Worm (Caenorhabditis elegans): ENCODE data around the gene nhr-17.

nhr-17 gene

DNA sequence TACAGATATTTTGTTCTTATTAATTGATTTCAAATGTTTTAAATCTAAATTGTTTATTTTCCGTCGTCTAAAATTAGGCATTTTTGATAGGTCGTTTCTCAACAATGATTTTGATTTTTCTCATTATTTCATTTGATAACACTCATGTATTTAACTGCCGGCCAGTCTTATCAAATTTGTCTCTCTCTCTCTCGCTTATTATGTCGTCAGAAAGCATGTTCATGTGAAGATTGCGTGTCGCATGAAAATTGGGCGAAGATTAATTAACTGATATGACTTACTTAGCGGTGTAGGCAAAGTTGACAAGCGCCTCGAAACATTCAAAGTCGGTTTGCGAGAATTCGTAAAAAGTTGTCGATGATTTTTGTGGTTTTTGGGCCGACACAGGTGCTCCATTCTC is 39.9 kb downstream of the nhr-17 start:
- TF ChIP-seq Y55F3AM.14 (GFP tag; optimal IDR thresholded peaks at IDR 0.05), result no peak
- no peak for TF ChIP-seq mbf-1 (tag; optimal IDR thresholded peaks at IDR 0.05)
- no peak for TF ChIP-seq F13H6.1 (tag; optimal IDR thresholded peaks at IDR 0.05)
- no peak for TF ChIP-seq mab-5 (tag; optimal IDR thresholded peaks at IDR 0.05)
- TF ChIP-seq lin-11 (tag; optimal IDR thresholded peaks at IDR 0.05), result no peak
- TF ChIP-seq sem-4 (tag; optimal IDR thresholded peaks at IDR 0.05), result no peak
- TF ChIP-seq gmeb-1 (tag; optimal IDR thresholded peaks at IDR 0.05), result peak; percentile 22
- peak; percentile 25 for TF ChIP-seq nhr-129 (tag; optimal IDR thresholded peaks at IDR 0.05)
- no peak for TF ChIP-seq skn-1 (tag; optimal IDR thresholded peaks at IDR 0.05)
- peak; percentile 59 for TF ChIP-seq crh-2 (tag; optimal IDR thresholded peaks at IDR 0.05)
- peak; percentile 94 for TF ChIP-seq fos-1 (tag; optimal IDR thresholded peaks at IDR 0.05)
- TF ChIP-seq C34F6.9 (tag; optimal IDR thresholded peaks at IDR 0.05), result no peak
- no peak for TF ChIP-seq nhr-23 (tag; optimal IDR thresholded peaks at IDR 0.05)
- TF ChIP-seq elt-1 (tag; optimal IDR thresholded peaks at IDR 0.05), result no peak
- no peak for TF ChIP-seq ztf-11 (tag; optimal IDR thresholded peaks at IDR 0.05)
- TF ChIP-seq blmp-1 (tag; optimal IDR thresholded peaks at IDR 0.05; ENCODE audit: insufficient read depth), result no peak
- peak; percentile 38 for TF ChIP-seq nhr-21 (tag; optimal IDR thresholded peaks at IDR 0.05)
- TF ChIP-seq ZK546.5 (tag; optimal IDR thresholded peaks at IDR 0.05), result no peak
- no peak for TF ChIP-seq unc-55 (GFP tag; optimal IDR thresholded peaks at IDR 0.05)
- no peak for TF ChIP-seq nhr-6 (tag; optimal IDR thresholded peaks at IDR 0.05)
- no peak for TF ChIP-seq ztf-4 (tag; optimal IDR thresholded peaks at IDR 0.05)
- no peak for TF ChIP-seq zag-1 (tag; optimal IDR thresholded peaks at IDR 0.05)
- TF ChIP-seq lin-39 (tag; optimal IDR thresholded peaks at IDR 0.05), result no peak
- no peak for TF ChIP-seq elt-3 (tag; optimal IDR thresholded peaks at IDR 0.05)
- TF ChIP-seq snpc-4 (tag; optimal IDR thresholded peaks at IDR 0.05), result no peak
- no peak for TF ChIP-seq nhr-11 (tag; optimal IDR thresholded peaks at IDR 0.05)
- peak; percentile 92 for TF ChIP-seq sma-9 (GFP tag; optimal IDR thresholded peaks at IDR 0.05)
- TF ChIP-seq sma-9 (tag; optimal IDR thresholded peaks at IDR 0.05), result no peak
- TF ChIP-seq sma-3 (GFP tag; optimal IDR thresholded peaks at IDR 0.05), result peak; percentile 55

- no peak for TF ChIP-seq nhr-23 (tag; optimal IDR thresholded peaks at IDR 0.05)
Measured at ce11 chrX:12620310-12620709, 47.3 kb downstream of the nhr-17 start.

ce11 chrX:12619165-12619564 is 48.5 kb downstream of the nhr-17 start, which contains the start of gene R09A8.2:
Gene R09A8.2 (plus strand): TSS chrX:12619465.
- no peak for TF ChIP-seq R02D3.7 (tag; optimal IDR thresholded peaks at IDR 0.05)
- TF ChIP-seq nhr-77 (tag; optimal IDR thresholded peaks at IDR 0.05), result no peak
- no peak for TF ChIP-seq lsy-2 (tag; optimal IDR thresholded peaks at IDR 0.05)
- TF ChIP-seq F13H6.1 (tag; optimal IDR thresholded peaks at IDR 0.05), result no peak
- TF ChIP-seq mab-5 (tag; optimal IDR thresholded peaks at IDR 0.05), result no peak
- no peak for TF ChIP-seq fos-1 (tag; optimal IDR thresholded peaks at IDR 0.05)
- TF ChIP-seq nhr-23 (tag; optimal IDR thresholded peaks at IDR 0.05), result no peak
- TF ChIP-seq nhr-11 (tag; optimal IDR thresholded peaks at IDR 0.05), result no peak
- no peak for TF ChIP-seq lin-13 (GFP tag; optimal IDR thresholded peaks at IDR 0.05)
- no peak for TF ChIP-seq ztf-1 (GFP tag; conservative IDR thresholded peaks at IDR 0.05)
- no peak for TF ChIP-seq nhr-10 (tag; optimal IDR thresholded peaks at IDR 0.05)
- TF ChIP-seq ceh-16 (tag; optimal IDR thresholded peaks at IDR 0.05), result no peak
- TF ChIP-seq zag-1 (tag; optimal IDR thresholded peaks at IDR 0.05), result no peak
- no peak for TF ChIP-seq sem-4 (tag; optimal IDR thresholded peaks at IDR 0.05)
- no peak for TF ChIP-seq skn-1 (tag; optimal IDR thresholded peaks at IDR 0.05)
- no peak for TF ChIP-seq crh-2 (tag; optimal IDR thresholded peaks at IDR 0.05)
- no peak for TF ChIP-seq gmeb-1 (tag; optimal IDR thresholded peaks at IDR 0.05)
- TF ChIP-seq ama-1 (optimal IDR thresholded peaks at IDR 0.05), result no peak
- TF ChIP-seq Y55F3AM.14 (GFP tag; optimal IDR thresholded peaks at IDR 0.05), result no peak
- TF ChIP-seq blmp-1 (tag; optimal IDR thresholded peaks at IDR 0.05; ENCODE audit: insufficient read depth), result no peak

DNA sequence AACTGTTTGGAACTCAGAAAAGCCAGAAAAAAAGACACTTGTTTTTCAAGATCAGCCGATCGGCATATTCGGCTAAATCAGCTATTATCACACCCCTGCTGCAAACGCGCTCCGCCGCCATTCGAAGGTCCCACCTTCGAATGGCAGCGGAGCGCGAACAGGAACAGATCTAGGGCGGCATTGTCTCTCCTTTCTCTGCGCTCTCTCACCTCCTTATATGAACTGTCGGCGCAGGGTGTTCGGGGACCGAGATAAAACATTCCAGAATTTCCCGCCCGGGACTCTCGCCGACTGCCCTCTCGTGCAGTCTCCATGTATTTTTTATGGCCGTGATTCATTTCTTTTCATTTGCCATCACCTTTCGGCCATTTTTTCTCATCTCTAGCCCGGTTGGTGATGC is 49.2 kb downstream of the nhr-17 start:
- no peak for TF ChIP-seq nhr-11 (tag; optimal IDR thresholded peaks at IDR 0.05)
- no peak for TF ChIP-seq nhr-77 (tag; optimal IDR thresholded peaks at IDR 0.05)
- no peak for TF ChIP-seq aly-2 (tag; optimal IDR thresholded peaks at IDR 0.05)
- TF ChIP-seq elt-3 (tag; optimal IDR thresholded peaks at IDR 0.05), result no peak
- no peak for TF ChIP-seq lin-39 (tag; optimal IDR thresholded peaks at IDR 0.05)
- TF ChIP-seq blmp-1 (tag; optimal IDR thresholded peaks at IDR 0.05; ENCODE audit: insufficient read depth), result no peak
